Worm (Caenorhabditis elegans) whole organism, L4/young adult: Measurements from ENCODE around the gene rabx-5.

ENCODE experiments used
- W03F9.2 ChIP-seq: fragments of 150-350 bp; optimal IDR thresholded peaks from 2 replicates; lab custom pipeline; 2014; ENCODE audit warnings: missing biosample characterization, missing genetic modification characterization
- dao-5 ChIP-seq: sonication (generic microtip); optimal IDR thresholded peaks from 2 replicates; lab custom pipeline; 2016; ENCODE audit warnings: missing genotype, missing genetic modification characterization, moderate library complexity, missing compliant biosample characterization
- him-1 ChIP-seq: sonication (generic microtip); optimal IDR thresholded peaks from 2 replicates; lab custom pipeline; 2016; ENCODE audit warnings: missing genotype, missing genetic modification reagents, missing genetic modification characterization, missing compliant biosample characterization

The rabx-5 gene

DNA sequence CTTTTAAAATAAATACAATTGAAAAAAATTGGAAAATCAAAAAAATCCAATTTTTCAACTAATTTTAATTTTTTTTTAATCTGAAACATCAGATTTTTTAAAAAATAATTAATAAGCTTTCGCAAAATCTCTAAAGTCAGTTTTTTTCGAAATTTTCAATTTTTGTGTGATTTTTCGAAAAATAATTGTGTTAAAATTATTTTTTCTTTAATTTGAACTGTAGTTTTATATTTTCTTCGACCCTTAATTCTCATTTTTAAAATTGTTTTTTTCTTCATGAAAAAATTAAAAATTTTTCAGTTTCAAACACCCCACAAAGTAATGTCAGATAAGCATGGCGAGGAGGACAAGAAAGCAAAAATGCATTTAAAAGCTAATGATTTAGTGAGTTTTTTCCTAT lies at the start of gene rabx-5:
rabx-5 (plus strand) TSS at position 301 of the 400 bp plus-strand sequence.
- TF ChIP-seq dao-5 (no peak), W03F9.2 (tag; lab: Kevin White, UChicago) (no peak), him-1 (tag; lab: Kevin White, UChicago) (no peak)

ce11 chrIII:10557910-10558309 lies 47.2 kb upstream of the rabx-5 start, which contains the start of gene T21C12.4:
T21C12.4 (minus strand) TSS chrIII:10558010.
- TF ChIP-seq dao-5: no peak
- no peak for TF ChIP-seq him-1 (tag; lab: Kevin White, UChicago)
- TF ChIP-seq W03F9.2 (tag; lab: Kevin White, UChicago): no peak

DNA sequence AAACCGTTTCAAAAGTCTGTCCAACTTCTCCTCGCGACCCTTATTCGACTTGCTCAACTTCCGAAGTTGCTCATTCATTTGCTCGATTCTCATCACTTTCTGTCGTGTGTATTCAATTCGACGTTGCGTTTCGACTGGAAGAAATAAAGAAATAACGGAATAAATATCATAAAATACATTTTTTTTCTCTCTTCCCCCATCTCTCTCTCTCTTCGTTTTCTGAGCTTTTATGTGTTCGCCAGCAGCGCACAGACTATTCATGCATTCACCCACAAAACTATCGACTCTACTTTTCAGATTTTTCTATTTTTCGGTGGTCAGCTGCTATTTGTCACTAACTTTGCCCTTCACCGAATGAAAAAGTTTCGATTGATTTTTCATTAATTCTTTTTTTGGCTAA lies 44.9 kb upstream of the rabx-5 start, which contains the start of gene rab-30:
rab-30 (plus strand) TSS at position 301 of the 400 bp plus-strand sequence.
- TF ChIP-seq dao-5 (no peak), W03F9.2 (tag; lab: Kevin White, UChicago) (no peak), him-1 (tag; lab: Kevin White, UChicago) (no peak)

ce11 chrIII:10561904-10562303 lies 43.2 kb upstream of the rabx-5 start, which contains the start of gene Y45F3A.1:
Y45F3A.1 (minus strand) TSS chrIII:10561915.
- no peak for TF ChIP-seq dao-5
- peak; percentile 25 for TF ChIP-seq W03F9.2 (tag; lab: Kevin White, UChicago)

ce11 chrIII:10562542-10562941 lies 42.6 kb upstream of the rabx-5 start:
- TF ChIP-seq dao-5: no peak
- TF ChIP-seq him-1 (tag; lab: Kevin White, UChicago): no peak
- no peak for TF ChIP-seq W03F9.2 (tag; lab: Kevin White, UChicago)

DNA sequence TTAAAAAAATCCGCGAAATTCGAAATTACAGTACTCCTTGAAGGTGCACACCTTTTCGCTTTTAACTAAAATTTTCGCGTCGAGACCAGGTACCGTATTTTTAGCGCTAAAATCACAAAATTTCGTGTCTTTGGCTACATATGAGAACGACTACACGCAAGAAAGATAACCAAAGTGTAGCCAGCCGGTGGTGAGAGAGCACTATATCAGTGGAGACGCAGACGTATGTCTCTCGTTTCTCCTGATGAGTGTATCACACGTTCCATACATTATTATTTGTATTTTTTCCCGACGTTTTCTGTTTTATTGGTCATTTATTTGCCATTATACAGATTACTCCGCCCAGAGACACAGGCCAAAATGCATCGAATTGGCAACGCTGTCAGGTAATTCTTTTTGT lies 39.2 kb upstream of the rabx-5 start, which contains the start of gene acdh-11:
acdh-11 (plus strand) TSS at position 333 of the 400 bp plus-strand sequence.
- TF ChIP-seq him-1 (tag; lab: Kevin White, UChicago) (no peak), W03F9.2 (tag; lab: Kevin White, UChicago) (no peak), dao-5 (no peak)

- no peak for TF ChIP-seq dao-5
- TF ChIP-seq W03F9.2 (tag; lab: Kevin White, UChicago): no peak
- TF ChIP-seq him-1 (tag; lab: Kevin White, UChicago): no peak
Measured at ce11 chrIII:10569246-10569645, 35.9 kb upstream of the rabx-5 start.

DNA sequence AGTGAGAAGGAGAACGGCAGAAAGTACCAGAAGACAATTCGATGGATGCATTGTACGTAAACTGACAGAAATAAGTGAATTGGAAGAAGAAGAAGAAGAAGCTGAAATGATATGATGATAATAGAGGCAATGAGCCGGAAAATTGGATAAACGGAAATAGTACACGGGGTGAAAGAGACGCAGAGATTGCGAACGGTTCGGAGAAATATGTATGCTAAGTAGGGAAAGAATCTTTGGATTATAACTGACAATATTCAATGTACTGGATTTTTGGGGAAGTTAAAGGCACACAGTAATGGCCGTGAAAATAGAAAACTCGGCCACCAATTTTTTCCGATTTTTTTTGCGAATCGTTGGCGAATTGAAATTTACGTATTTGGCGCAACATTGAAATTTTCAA lies 29.8 kb upstream of the rabx-5 start, which contains the start of gene Y45F3A.4:
Y45F3A.4 (minus strand) TSS at position 101 of the 400 bp plus-strand sequence.
- no peak for TF ChIP-seq him-1 (tag; lab: Kevin White, UChicago)
- TF ChIP-seq W03F9.2 (tag; lab: Kevin White, UChicago): no peak
- no peak for TF ChIP-seq dao-5

DNA sequence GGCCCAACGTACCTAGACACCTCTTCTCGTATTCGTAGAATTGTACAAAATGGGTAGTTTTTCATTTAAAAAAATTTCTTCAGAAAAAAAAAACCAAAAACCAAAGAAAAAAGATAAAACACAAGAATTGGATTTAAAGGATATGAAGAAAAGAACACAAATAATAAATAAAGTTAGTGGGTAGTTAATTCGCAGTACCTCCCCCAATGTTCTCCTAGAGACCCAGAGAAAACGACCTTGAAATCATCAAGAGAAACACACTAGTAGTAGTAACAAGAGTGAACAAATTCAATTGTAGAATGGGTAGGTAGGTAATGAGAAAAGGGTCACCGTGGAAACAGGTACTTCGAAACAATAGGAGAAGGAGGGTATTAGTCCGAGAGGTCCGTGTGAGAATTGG lies 27.4 kb upstream of the rabx-5 start:
- no peak for TF ChIP-seq dao-5
- no peak for TF ChIP-seq him-1 (tag; lab: Kevin White, UChicago)
- TF ChIP-seq W03F9.2 (tag; lab: Kevin White, UChicago): no peak

- TF ChIP-seq dao-5 (no peak), W03F9.2 (tag; lab: Kevin White, UChicago) (no peak), him-1 (tag; lab: Kevin White, UChicago) (no peak)
Measured at ce11 chrIII:10578873-10579272, 26.3 kb upstream of the rabx-5 start.

DNA sequence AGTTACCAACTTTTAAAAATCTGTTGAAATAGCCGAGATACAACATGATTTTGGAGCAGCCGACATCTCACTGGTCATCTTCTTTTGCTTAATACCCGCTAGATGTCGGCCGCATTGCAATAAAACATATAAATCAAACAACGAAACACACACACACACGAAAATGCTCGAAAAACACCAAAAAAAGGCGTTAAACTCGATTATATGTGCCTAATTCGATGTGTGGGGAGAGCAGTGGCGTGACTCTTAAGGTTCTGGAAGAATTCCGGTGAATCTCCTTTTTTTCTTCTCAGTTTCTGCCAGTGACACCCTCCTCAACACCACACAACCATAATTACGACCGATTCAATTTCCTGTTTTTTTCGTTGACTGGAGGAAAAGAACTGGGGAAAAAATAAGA lies 24.9 kb upstream of the rabx-5 start:
- TF ChIP-seq him-1 (tag; lab: Kevin White, UChicago) (no peak), W03F9.2 (tag; lab: Kevin White, UChicago) (no peak), dao-5 (no peak)

DNA sequence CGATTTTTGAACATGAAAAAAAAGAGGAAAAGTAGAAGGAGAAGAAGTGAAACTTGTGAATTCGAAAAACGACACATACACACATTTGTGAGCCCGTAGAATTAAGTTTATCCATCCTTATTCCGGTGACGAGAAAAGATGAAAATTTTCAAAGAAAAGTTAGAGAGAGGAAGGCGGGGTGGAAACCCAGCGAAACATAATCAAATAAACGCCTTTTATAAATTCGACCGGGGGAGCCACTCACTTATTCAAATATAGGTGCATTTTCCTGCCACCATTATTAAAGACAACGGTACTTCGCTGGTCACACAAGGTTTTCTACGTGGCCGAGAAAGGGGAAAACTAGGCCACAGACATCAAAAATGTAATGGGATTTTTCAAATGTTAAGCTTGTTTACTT lies 21.7 kb upstream of the rabx-5 start:
- TF ChIP-seq W03F9.2 (tag; lab: Kevin White, UChicago) (no peak), him-1 (tag; lab: Kevin White, UChicago) (no peak), dao-5 (no peak)

- TF ChIP-seq dao-5: no peak
- no peak for TF ChIP-seq W03F9.2 (tag; lab: Kevin White, UChicago)
- TF ChIP-seq him-1 (tag; lab: Kevin White, UChicago): no peak
Measured at ce11 chrIII:10586243-10586642, 18.9 kb upstream of the rabx-5 start, which contains the start of gene Y45F3A.5. Y45F3A.5 (minus strand) TSS chrIII:10586343.

DNA sequence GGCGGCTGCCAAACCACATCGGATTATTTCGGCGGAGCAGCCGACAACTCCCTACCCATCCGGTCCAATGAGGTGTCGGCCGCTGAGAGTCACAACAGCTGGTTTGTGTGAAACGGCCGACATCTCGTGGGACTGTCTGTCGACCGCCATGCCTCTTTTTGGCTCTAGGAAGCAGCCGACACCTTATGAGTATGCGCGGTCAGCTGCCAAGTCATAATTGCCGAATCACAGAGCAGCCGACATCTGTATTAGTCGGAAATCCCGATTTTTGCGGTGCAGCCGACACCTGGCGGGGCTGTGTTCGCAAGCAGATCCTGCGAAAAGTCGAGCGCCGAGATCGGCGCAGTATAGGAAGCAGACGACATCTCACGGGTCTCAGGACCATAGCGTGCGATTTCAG lies 13.1 kb upstream of the rabx-5 start:
- no peak for TF ChIP-seq dao-5
- TF ChIP-seq him-1 (tag; lab: Kevin White, UChicago): no peak
- TF ChIP-seq W03F9.2 (tag; lab: Kevin White, UChicago): no peak

DNA sequence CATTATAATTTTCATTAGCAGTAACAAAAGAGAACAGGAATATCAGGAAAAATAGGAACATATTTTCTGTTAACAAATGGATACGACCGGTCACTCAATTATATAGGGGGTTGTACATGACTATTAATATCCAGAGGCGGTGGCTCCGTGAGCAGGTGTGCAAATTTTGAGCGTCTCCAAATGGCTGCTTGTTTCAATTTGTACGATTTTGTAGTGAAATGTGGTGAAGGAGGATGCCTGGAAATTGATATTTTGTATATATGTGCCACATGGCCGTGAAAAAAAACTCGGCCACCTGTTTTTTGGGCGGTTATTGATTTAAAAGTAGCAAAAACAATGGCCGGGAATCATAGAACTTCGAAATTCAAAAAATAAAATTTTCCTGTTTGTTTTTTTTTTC lies 12.4 kb upstream of the rabx-5 start, which contains the start of gene Y45F3A.8:
Y45F3A.8 (minus strand) TSS at position 101 of the 400 bp plus-strand sequence.
- TF ChIP-seq dao-5 (no peak), W03F9.2 (tag; lab: Kevin White, UChicago) (no peak), him-1 (tag; lab: Kevin White, UChicago) (no peak)
